Worm (Caenorhabditis elegans) whole organism, mixed stage, embryonic: ENCODE measurements around the gene R102.8.

ENCODE experiments used
- elt-3 ChIP-seq: fragments of 150-350 bp; optimal IDR thresholded peaks from 2 replicates; lab custom pipeline; 2014; ENCODE audit warnings: missing biosample characterization, missing genetic modification characterization
- flh-1 ChIP-seq: fragments of 200-800 bp; sonication (Bioruptor generic); optimal IDR thresholded peaks from 2 replicates; lab custom pipeline; 2018; ENCODE audit warnings: mild to moderate bottlenecking, missing genetic modification characterization, moderate library complexity, missing compliant biosample characterization
- ham-2 ChIP-seq: fragments of 200-800 bp; sonication (Bioruptor generic); optimal IDR thresholded peaks from 2 replicates; lab custom pipeline; 2018; ENCODE audit warnings: mild to moderate bottlenecking, missing genetic modification characterization, missing compliant biosample characterization
- lin-13 ChIP-seq: fragments of 150-350 bp; optimal IDR thresholded peaks from 2 replicates; lab custom pipeline; 2014; ENCODE audit warnings: missing biosample characterization, missing genetic modification characterization
- nhr-237 ChIP-seq: fragments of 150-350 bp; optimal IDR thresholded peaks from 2 replicates; lab custom pipeline; 2014; ENCODE audit warnings: missing biosample characterization, missing genetic modification characterization
- pha-4 ChIP-seq: fragments of 150-350 bp; optimal IDR thresholded peaks from 2 replicates; lab custom pipeline; 2018; ENCODE audit warnings: missing biosample characterization, missing genetic modification reagents, missing genetic modification characterization
- snpc-4 ChIP-seq: fragments of 150-350 bp; optimal IDR thresholded peaks from 2 replicates; lab custom pipeline; 2014; ENCODE audit warnings: missing biosample characterization, missing genetic modification characterization

ce11 chrIV:10698486-10698885 lies 8.4 kb upstream of the R102.8 start:
- TF ChIP-seq lin-13 (no peak), elt-3 (tag; lab: Kevin White, UChicago) (no peak), pha-4 (tag; lab: Kevin White, UChicago) (no peak), ham-2 (GFP tag; lab: Kevin White, UChicago) (no peak), nhr-237 (no peak), flh-1 (GFP tag; lab: Kevin White, UChicago) (no peak), snpc-4 (tag; lab: Kevin White, UChicago) (no peak)
